Fruit fly (Drosophila melanogaster): ENCODE data around the gene CG8607.

Gene CG8607

DNA sequence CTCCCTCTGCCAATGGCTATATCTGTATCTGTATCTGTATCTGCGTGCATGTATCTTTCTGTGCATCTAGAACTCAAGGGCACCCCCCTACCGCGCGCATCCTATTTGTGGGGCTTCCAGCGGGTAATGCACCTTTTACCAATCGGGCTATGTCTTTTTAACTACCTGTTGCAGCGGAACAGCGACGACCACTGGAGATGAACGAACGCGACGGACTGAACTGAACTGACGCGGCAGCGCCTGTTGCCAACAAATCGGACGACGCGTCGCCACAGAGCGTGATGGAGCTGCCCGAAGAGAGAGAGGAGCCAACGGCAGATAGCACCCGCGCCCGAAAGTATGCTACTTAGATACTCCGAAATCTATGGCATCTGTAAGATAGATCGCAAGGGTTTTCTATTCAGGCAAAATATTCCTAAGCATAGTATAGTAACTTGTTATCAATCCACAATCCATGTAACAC is 25.1 kb downstream of the CG8607 start, which contains the start of gene Cln7 (continued):
- TF ChIP-seq lmd (GFP tag; IDR thresholded peaks at IDR 0.05) (no peak), Hr3 (GFP tag; optimal IDR thresholded peaks at IDR 0.05) (no peak), Dp (GFP tag; optimal IDR thresholded peaks at IDR 0.05) (no peak), CG18619 (GFP tag; optimal IDR thresholded peaks at IDR 0.05) (no peak), CG7963 (GFP tag; IDR thresholded peaks at IDR 0.05; ENCODE audit: partially characterized antibody) (no peak), CG14667 (GFP tag; IDR thresholded peaks at IDR 0.05) (no peak), CG2678 (tag; optimal IDR thresholded peaks at IDR 0.05) (no peak), jing (GFP tag; optimal IDR thresholded peaks at IDR 0.05) (no peak), CG31365 (tag; optimal IDR thresholded peaks at IDR 0.05) (peak; percentile 1), sug (tag; optimal IDR thresholded peaks at IDR 0.05) (peak; percentile 52), Doc2 (GFP tag; IDR thresholded peaks at IDR 0.05) (no peak), lilli (GFP tag; optimal IDR thresholded peaks at IDR 0.05) (no peak), Bgb (GFP tag; IDR thresholded peaks at IDR 0.05; ENCODE audit: partially characterized antibody) (peak; percentile 38; the same call in 1 of the 2 replicates), ind (GFP tag; optimal IDR thresholded peaks at IDR 0.05) (no peak), HmgD (GFP tag; optimal IDR thresholded peaks at IDR 0.05) (peak; percentile 32), CG7987 (GFP tag; optimal IDR thresholded peaks at IDR 0.05) (peak; percentile 53), CG11456 (GFP tag; IDR thresholded peaks at IDR 0.05) (no peak), CG12391 (tag; optimal IDR thresholded peaks at IDR 0.05) (peak; percentile 12), Rx (GFP tag; IDR thresholded peaks at IDR 0.05) (no peak), Dll (GFP tag; IDR thresholded peaks at IDR 0.05; ENCODE audit: partially characterized antibody) (0 out of 4 replicates have a peak, but pooled peaks have one; percentile 24), nmo (GFP tag; optimal IDR thresholded peaks at IDR 0.05) (no peak), Oaz (GFP tag; IDR thresholded peaks at IDR 0.05) (no peak), Adf1 (GFP tag; IDR thresholded peaks at IDR 0.05) (peak; percentile 85), CG12219 (GFP tag; optimal IDR thresholded peaks at IDR 0.05) (peak; percentile 16), pho (GFP tag; optimal IDR thresholded peaks at IDR 0.05) (no peak), jigr1 (GFP tag; IDR thresholded peaks at IDR 0.05) (no peak), Mes4 (GFP tag; optimal IDR thresholded peaks at IDR 0.05) (no peak), bowl (GFP tag; IDR thresholded peaks at IDR 0.05) (no peak), CG8281 (tag; optimal IDR thresholded peaks at IDR 0.05) (no peak), CG15696 (tag; optimal IDR thresholded peaks at IDR 0.05) (no peak), wek (GFP tag; optimal IDR thresholded peaks at IDR 0.05) (peak; percentile 48), tgo (GFP tag; IDR thresholded peaks at IDR 0.05) (no peak), CG3995 (GFP tag; optimal IDR thresholded peaks at IDR 0.05) (no peak), CG14050 (GFP tag; IDR thresholded peaks at IDR 0.05) (no peak), CG8924 (tag; optimal IDR thresholded peaks at IDR 0.05) (peak; percentile 63), CG14965 (GFP tag; optimal IDR thresholded peaks at IDR 0.05; ENCODE audit: borderline replicate concordance) (no peak), usp (GFP tag; optimal IDR thresholded peaks at IDR 0.05) (no peak), bab2 (GFP tag; optimal IDR thresholded peaks at IDR 0.05) (no peak), cg (GFP tag; optimal IDR thresholded peaks at IDR 0.05) (peak; percentile 61), CG5245 (GFP tag; optimal IDR thresholded peaks at IDR 0.05) (no peak), CG6272 (GFP tag; IDR thresholded peaks at IDR 0.05) (0 out of 2 replicates have a peak, but pooled peaks have one; percentile 10), tup (GFP tag; optimal IDR thresholded peaks at IDR 0.05) (no peak), CG7357 (GFP tag; IDR thresholded peaks at IDR 0.05) (no peak), CG2199 (GFP tag; IDR thresholded peaks at IDR 0.05) (peak; percentile 84; the same call in 2 of the 3 replicates), croc (GFP tag; conservative IDR thresholded peaks at IDR 0.05) (no peak), tin (GFP tag; optimal IDR thresholded peaks at IDR 0.05) (no peak), Med (GFP tag) (peak; percentile 92), otp (GFP tag; IDR thresholded peaks at IDR 0.05) (peak; percentile 59; the same call in 1 of the 3 replicates), odd (GFP tag; optimal IDR thresholded peaks at IDR 0.05) (peak; percentile 49), BEAF-32 (GFP tag; optimal IDR thresholded peaks at IDR 0.05) (no peak), hth (optimal IDR thresholded peaks at IDR 0.05) (no peak), cato (GFP tag; optimal IDR thresholded peaks at IDR 0.05; ENCODE audit: borderline replicate concordance) (no peak)
